Fruit fly (Drosophila melanogaster) whole organism, embryonic: ENCODE data around the gene CG34330.

Experiments
- CG11696 ChIP-seq: fragments of 200-800 bp; sonication (Bioruptor generic); IDR thresholded peaks from 2 replicates; pipeline ENCODE4 v1.3.6; 2022; ENCODE audit warnings: missing biosample characterization, missing genetic modification characterization
- CG18476 ChIP-seq: fragments of 200-800 bp; sonication (Bioruptor generic); optimal IDR thresholded peaks from 2 replicates; lab custom pipeline; 2016; ENCODE audit warnings: missing biosample characterization, mild to moderate bottlenecking, missing genetic modification characterization
- CG18619 ChIP-seq: fragments of 200-800 bp; sonication (Bioruptor generic); optimal IDR thresholded peaks from 3 replicates; lab custom pipeline; 2017; ENCODE audit warnings: missing biosample characterization, mild to moderate bottlenecking, missing genetic modification characterization
- CG2129 ChIP-seq: fragments of 200-800 bp; sonication (Bioruptor generic); IDR thresholded peaks from 2 replicates; pipeline ENCODE4 v1.3.6; 2022; ENCODE audit warnings: missing biosample characterization, missing genetic modification characterization; ENCODE audit not compliant: partially characterized antibody
- CG32767 ChIP-seq: fragments of 200-800 bp; sonication (Bioruptor generic); IDR thresholded peaks from 2 replicates; pipeline ENCODE4 v1.3.6; 2022; ENCODE audit warnings: missing biosample characterization, missing genetic modification characterization
- CG4424 ChIP-seq: fragments of 200-800 bp; sonication (Bioruptor generic); optimal IDR thresholded peaks from 3 replicates; lab custom pipeline; 2016; ENCODE audit warnings: missing biosample characterization, missing genetic modification characterization
- CG4854 ChIP-seq: fragments of 200-800 bp; sonication (Bioruptor generic); optimal IDR thresholded peaks from 2 replicates; lab custom pipeline; 2016; ENCODE audit warnings: missing biosample characterization, missing genetic modification characterization, inconsistent platforms
- CG5180 ChIP-seq: fragments of 200-800 bp; sonication (Bioruptor generic); optimal IDR thresholded peaks from 3 replicates; lab custom pipeline; 2017; ENCODE audit warnings: missing biosample characterization, missing genetic modification characterization, mild to moderate bottlenecking, moderate library complexity, missing genetic modification reagents
- CG6254 ChIP-seq: fragments of 200-800 bp; sonication (Bioruptor generic); optimal IDR thresholded peaks from 3 replicates; lab custom pipeline; 2017; ENCODE audit warnings: mild to moderate bottlenecking, missing biosample characterization, missing genetic modification reagents, missing genetic modification characterization
- CG6854 ChIP-seq: fragments of 200-800 bp; sonication (Bioruptor generic); optimal IDR thresholded peaks from 3 replicates; lab custom pipeline; 2017; ENCODE audit warnings: missing biosample characterization, mild to moderate bottlenecking, missing genetic modification characterization
- CG7271 ChIP-seq: fragments of 200-800 bp; sonication (Bioruptor generic); optimal IDR thresholded peaks from 2 replicates; lab custom pipeline; 2018; ENCODE audit warnings: missing biosample characterization, mild to moderate bottlenecking, missing genetic modification characterization, moderate library complexity
- CG7556 ChIP-seq: fragments of 200-800 bp; sonication (Bioruptor generic); optimal IDR thresholded peaks from 2 replicates; lab custom pipeline; 2017; ENCODE audit warnings: missing biosample characterization, mild to moderate bottlenecking, missing genetic modification characterization
- CG8281 ChIP-seq: fragments of 200-800 bp; sonication (Bioruptor generic); optimal IDR thresholded peaks from 2 replicates; lab custom pipeline; 2018; ENCODE audit warnings: missing biosample characterization, mild to moderate bottlenecking, missing genetic modification characterization, moderate library complexity
- CG8359 ChIP-seq: fragments of 200-800 bp; sonication (Bioruptor generic); optimal IDR thresholded peaks from 2 replicates; lab custom pipeline; 2017; ENCODE audit warnings: missing biosample characterization, mild to moderate bottlenecking, missing genetic modification characterization, borderline replicate concordance
- CG9215 ChIP-seq: fragments of 200-800 bp; sonication (Bioruptor generic); IDR thresholded peaks from 2 replicates; pipeline ENCODE4 v1.3.6; 2022; ENCODE audit warnings: missing biosample characterization, missing genetic modification characterization
- CrebB ChIP-seq: fragments of 200-800 bp; sonication (Bioruptor generic); optimal IDR thresholded peaks from 3 replicates; lab custom pipeline; 2018; ENCODE audit warnings: missing biosample characterization, mild to moderate bottlenecking, missing genetic modification characterization
- Deaf1 ChIP-seq: fragments of 200-800 bp; optimal IDR thresholded peaks from 3 replicates; lab custom pipeline; 2019; ENCODE audit warnings: missing biosample characterization, mild to moderate bottlenecking, missing genetic modification characterization, moderate library complexity
- Doc2 ChIP-seq: fragments of 200-800 bp; sonication (Bioruptor generic); IDR thresholded peaks from 2 replicates; pipeline ENCODE4 v1.3.6; 2022; ENCODE audit warnings: missing biosample characterization, missing genetic modification characterization
- NC2α ChIP-seq: fragments of 200-800 bp; sonication (Bioruptor generic); optimal IDR thresholded peaks from 2 replicates; lab custom pipeline; 2016; ENCODE audit warnings: missing biosample characterization, missing genetic modification characterization
- Oaz ChIP-seq: fragments of 200-800 bp; sonication (Bioruptor generic); IDR thresholded peaks from 2 replicates; pipeline ENCODE4 v1.3.6; 2022; ENCODE audit warnings: missing biosample characterization, missing genetic modification characterization
- Opbp ChIP-seq: fragments of 200-800 bp; sonication (Bioruptor generic); IDR thresholded peaks from 3 replicates; pipeline ENCODE4 v1.3.6; 2022; ENCODE audit warnings: missing biosample characterization, missing genetic modification characterization; ENCODE audit not compliant: partially characterized antibody
- Pdp1 ChIP-seq, 2 experiments: fragments of 200-800 bp; sonication (Bioruptor generic); optimal IDR thresholded peaks; 3 replicates each; lab custom pipeline; 2016; ENCODE audit warnings: missing biosample characterization in 2 of 2, missing genetic modification characterization in 2 of 2, mild to moderate bottlenecking in 1 of 2, moderate library complexity in 1 of 2
- Spps ChIP-seq: fragments of 200-800 bp; sonication (Bioruptor generic); optimal IDR thresholded peaks from 2 replicates; lab custom pipeline; 2018; ENCODE audit warnings: missing biosample characterization, mild to moderate bottlenecking, missing genetic modification characterization
- amos ChIP-seq: fragments of 200-800 bp; sonication (Bioruptor generic); IDR thresholded peaks from 2 replicates; pipeline ENCODE4 v1.3.6; 2022; ENCODE audit warnings: missing biosample characterization, missing genetic modification characterization; ENCODE audit not compliant: partially characterized antibody
- bowl ChIP-seq: fragments of 200-800 bp; sonication (Bioruptor generic); IDR thresholded peaks from 2 replicates; pipeline ENCODE4 v1.3.6; 2022; ENCODE audit warnings: missing biosample characterization, missing genetic modification characterization
- chif ChIP-seq, 2 experiments: fragments of 200-800 bp; sonication (Bioruptor generic); optimal IDR thresholded peaks; 3 replicates each; lab custom pipeline; 2016; ENCODE audit warnings: missing biosample characterization in 2 of 2, missing genetic modification characterization in 2 of 2
- chm ChIP-seq: fragments of 200-800 bp; sonication (Bioruptor generic); IDR thresholded peaks from 2 replicates; pipeline ENCODE4 v1.3.6; 2022; ENCODE audit warnings: missing biosample characterization, missing genetic modification characterization
- croc ChIP-seq: fragments of 200-800 bp; sonication (Bioruptor generic); conservative IDR thresholded peaks from 3 replicates; pipeline ENCODE4 v1.3.6; 2022; ENCODE audit warnings: missing biosample characterization, missing genetic modification characterization
- cwo ChIP-seq: fragments of 200-800 bp; sonication (Bioruptor generic); optimal IDR thresholded peaks from 3 replicates; lab custom pipeline; 2017; ENCODE audit warnings: missing biosample characterization, missing genetic modification characterization, mild to moderate bottlenecking, moderate library complexity, missing genetic modification reagents
- da ChIP-seq: fragments of 200-800 bp; sonication (Bioruptor generic); optimal IDR thresholded peaks from 2 replicates; lab custom pipeline; 2016; ENCODE audit warnings: missing biosample characterization, missing genetic modification characterization
- dan ChIP-seq: fragments of 200-800 bp; sonication (Bioruptor generic); IDR thresholded peaks from 2 replicates; pipeline ENCODE4 v1.3.6; 2022; ENCODE audit warnings: missing biosample characterization, missing genetic modification characterization
- dati ChIP-seq: fragments of 200-800 bp; sonication (Bioruptor generic); IDR thresholded peaks from 2 replicates; pipeline ENCODE4 v1.3.6; 2022; ENCODE audit warnings: missing biosample characterization, missing genetic modification characterization
- dimm ChIP-seq: fragments of 200-800 bp; sonication (Bioruptor generic); IDR thresholded peaks from 2 replicates; pipeline ENCODE4 v1.3.6; 2022; ENCODE audit warnings: missing biosample characterization, missing genetic modification characterization
- emc ChIP-seq: fragments of 200-800 bp; sonication (Bioruptor generic); optimal IDR thresholded peaks from 2 replicates; lab custom pipeline; 2016; ENCODE audit warnings: missing biosample characterization, missing genetic modification characterization
- fru ChIP-seq: fragments of >200 bp; optimal IDR thresholded peaks from 2 replicates; lab custom pipeline; 2017
- gsb ChIP-seq: fragments of 200-800 bp; sonication (Bioruptor generic); IDR thresholded peaks from 2 replicates; pipeline ENCODE4 v1.3.6; 2022; ENCODE audit warnings: missing biosample characterization, missing genetic modification characterization
- ham ChIP-seq: fragments of 200-800 bp; sonication (Bioruptor generic); IDR thresholded peaks from 2 replicates; pipeline ENCODE4 v1.3.6; 2022; ENCODE audit warnings: missing biosample characterization, missing genetic modification characterization
- hbn ChIP-seq: fragments of 200-800 bp; sonication (Bioruptor generic); IDR thresholded peaks from 2 replicates; pipeline ENCODE4 v1.3.6; 2022; ENCODE audit warnings: missing biosample characterization, missing genetic modification characterization; ENCODE audit not compliant: partially characterized antibody
- inv ChIP-seq: fragments of 200-800 bp; sonication (Bioruptor generic); IDR thresholded peaks from 2 replicates; pipeline ENCODE4 v1.3.6; 2022; ENCODE audit warnings: missing biosample characterization, missing genetic modification characterization; ENCODE audit not compliant: partially characterized antibody
- klu ChIP-seq: fragments of 200-800 bp; sonication (Bioruptor generic); IDR thresholded peaks from 2 replicates; pipeline ENCODE4 v1.3.6; 2022; ENCODE audit warnings: missing biosample characterization, missing genetic modification characterization
- onecut ChIP-seq: fragments of 200-800 bp; sonication (Bioruptor generic); IDR thresholded peaks from 2 replicates; pipeline ENCODE4 v1.3.6; 2022; ENCODE audit warnings: missing biosample characterization, missing genetic modification characterization
- pros ChIP-seq: fragments of 200-800 bp; sonication (Bioruptor generic); optimal IDR thresholded peaks from 3 replicates; lab custom pipeline; 2019; ENCODE audit warnings: missing biosample characterization, mild to moderate bottlenecking, missing genetic modification characterization, moderate library complexity
- pum ChIP-seq: fragments of 200-800 bp; sonication (Bioruptor generic); optimal IDR thresholded peaks from 2 replicates; lab custom pipeline; 2016; ENCODE audit warnings: missing biosample characterization, missing genetic modification characterization
- pzg ChIP-seq: fragments of 200-800 bp; sonication (Bioruptor generic); optimal IDR thresholded peaks from 3 replicates; lab custom pipeline; 2018; ENCODE audit warnings: missing biosample characterization, mild to moderate bottlenecking, missing genetic modification characterization, moderate library complexity
- sens ChIP-seq: fragments of 200-800 bp; sonication (Bioruptor generic); peaks from one replicate; lab custom pipeline; 2016; ENCODE audit warnings: missing biosample characterization, missing genetic modification characterization
- sima ChIP-seq: fragments of 200-800 bp; sonication (Bioruptor generic); optimal IDR thresholded peaks from 2 replicates; lab custom pipeline; 2016; ENCODE audit warnings: missing biosample characterization, missing genetic modification characterization
- tgo ChIP-seq: fragments of 200-800 bp; sonication (Bioruptor generic); IDR thresholded peaks from 3 replicates; pipeline ENCODE4 v1.3.6; 2022; ENCODE audit warnings: missing biosample characterization, missing genetic modification characterization
- wdn ChIP-seq: fragments of 200-800 bp; sonication (Bioruptor generic); IDR thresholded peaks from 2 replicates; pipeline ENCODE4 v1.3.6; 2022; ENCODE audit warnings: missing biosample characterization, missing genetic modification characterization
- z ChIP-seq: fragments of 200-800 bp; sonication (Bioruptor generic); IDR thresholded peaks from 3 replicates; pipeline ENCODE4 v1.3.6; 2022; ENCODE audit warnings: missing biosample characterization, missing genetic modification characterization
- zen2 ChIP-seq: fragments of 200-800 bp; sonication (Bioruptor generic); IDR thresholded peaks from 3 replicates; pipeline ENCODE4 v1.3.6; 2022; ENCODE audit warnings: missing biosample characterization, missing genetic modification characterization; ENCODE audit not compliant: partially characterized antibody

The CG34330 gene

dm6 chrX:19106842-19107557 is 38.2 kb upstream of the CG34330 start (continued):
- TF ChIP-seq pum (GFP tag; lab: Kevin White, UChicago) (peak; percentile 15), fru (lab: Kevin White, UChicago) (no peak), tgo (GFP tag; lab: Robert Waterston, UW) (no peak; the same call in 2 of the 3 replicates), emc (no peak), CG18619 (GFP tag; lab: Kevin White, UChicago) (no peak), klu (GFP tag; lab: Robert Waterston, UW) (no peak), croc (GFP tag; lab: Robert Waterston, UW) (peak; percentile 31; the same call in 2 of the 3 replicates), pros (no peak), dati (GFP tag; lab: Robert Waterston, UW) (no peak), Doc2 (GFP tag; lab: Robert Waterston, UW) (no peak), CG4854 (GFP tag; lab: Kevin White, UChicago) (no peak), z (no peak), CG11696 (GFP tag; lab: Robert Waterston, UW) (no peak), CG8359 (GFP tag; lab: Kevin White, UChicago) (peak; percentile 7), Spps (no peak), Opbp (GFP tag; lab: Robert Waterston, UW) (no peak), wdn (GFP tag; lab: Robert Waterston, UW) (no peak), CG18476 (GFP tag; lab: Kevin White, UChicago) (peak; percentile 15), da (no peak), onecut (no peak), cwo (GFP tag; lab: Kevin White, UChicago) (peak; percentile 3), amos (GFP tag; lab: Robert Waterston, UW) (no peak), dimm (GFP tag; lab: Robert Waterston, UW) (no peak), Deaf1 (tag; lab: Kevin White, UChicago) (no peak), CG7556 (GFP tag; lab: Kevin White, UChicago) (peak; percentile 57), zen2 (GFP tag; lab: Robert Waterston, UW) (no peak), NC2α (GFP tag; lab: Kevin White, UChicago) (no peak), sima (GFP tag; lab: Kevin White, UChicago) (no peak), Pdp1 (GFP tag; optimal IDR thresholded peaks at IDR 0.05; lab: Kevin White, UChicago) (peak in 1 of 2 experiments; percentile 30), CG7271 (tag; lab: Kevin White, UChicago) (no peak), pzg (no peak), hbn (GFP tag; lab: Robert Waterston, UW) (no peak), inv (GFP tag; lab: Robert Waterston, UW) (no peak), bowl (GFP tag; lab: Robert Waterston, UW) (no peak), CG8281 (tag; lab: Kevin White, UChicago) (peak; percentile 4), CG4424 (peak; percentile 49), sens (GFP tag; lab: Kevin White, UChicago) (peak; percentile 62), dan (GFP tag; lab: Robert Waterston, UW) (no peak), CG6254 (no peak), chm (GFP tag; lab: Robert Waterston, UW) (no peak), CG5180 (GFP tag; lab: Kevin White, UChicago) (peak; percentile 8), CG9215 (peak; percentile 26; the same call in 1 of the 2 replicates), CG32767 (GFP tag; lab: Robert Waterston, UW) (no peak), gsb (GFP tag; lab: Robert Waterston, UW) (no peak), CG2129 (GFP tag; lab: Robert Waterston, UW) (no peak), CG6854 (peak; percentile 22), chif (GFP tag; optimal IDR thresholded peaks at IDR 0.05; lab: Kevin White, UChicago) (peak in 1 of 2 experiments; percentile 21), ham (GFP tag; lab: Robert Waterston, UW) (no peak), CrebB (tag; lab: Kevin White, UChicago) (no peak), Oaz (GFP tag; lab: Robert Waterston, UW) (no peak)
